Worm (Caenorhabditis elegans): ENCODE measurements around the gene F32G8.3.
A peak's percentile ranks its signal among the peaks of the same experiment; 100 is the strongest.

F32G8.3 gene

DNA sequence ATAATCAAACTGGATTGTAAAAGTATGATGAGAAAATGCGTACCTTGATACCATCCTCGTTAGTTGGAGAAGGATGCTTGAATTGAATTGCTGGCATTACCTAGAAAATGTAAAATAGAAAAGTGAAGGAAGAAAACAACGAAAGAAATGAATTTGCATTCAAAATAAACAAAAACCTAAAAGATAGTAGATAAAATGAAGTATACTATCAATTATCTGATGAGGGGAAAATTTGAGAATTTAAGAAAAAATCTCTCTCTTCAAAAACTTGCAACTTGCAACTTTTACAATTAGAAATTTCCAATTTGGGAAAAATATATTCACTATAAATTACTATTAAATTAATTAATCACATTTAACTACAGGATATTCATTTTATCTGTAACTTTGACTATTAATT, 39.7 kb upstream of the F32G8.3 start, which contains the start of gene T21C9.11:
Gene T21C9.11, minus strand, starts transcription at position 101 of the 400 bp plus-strand sequence.
- TF ChIP-seq unc-130 (GFP tag; optimal IDR thresholded peaks at IDR 0.05) (no peak), ztf-22 (GFP tag; optimal IDR thresholded peaks at IDR 0.05) (no peak), ztf-18 (tag; optimal IDR thresholded peaks at IDR 0.05) (no peak), ztf-6 (GFP tag; IDR thresholded peaks at IDR 0.05) (no peak)

DNA sequence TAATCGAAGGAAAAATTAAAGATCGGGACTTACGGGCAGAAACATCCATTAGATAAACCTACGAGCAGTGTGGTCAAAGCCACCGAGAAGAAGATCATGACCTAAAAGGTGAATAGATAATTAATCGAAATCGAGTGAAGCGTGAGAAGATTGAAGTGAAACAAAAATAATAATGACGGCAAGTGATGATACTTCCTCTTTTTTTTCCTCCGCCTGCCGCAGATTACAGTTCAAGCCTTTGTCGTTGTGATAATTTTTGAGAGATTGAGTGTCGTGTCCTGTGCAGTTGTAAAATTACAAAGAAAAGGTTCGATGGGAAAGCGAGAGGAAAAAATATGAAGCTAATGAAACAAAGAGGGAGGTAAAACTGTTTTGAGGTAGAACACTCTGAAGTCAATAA, 37.3 kb upstream of the F32G8.3 start, which contains the start of gene T21C9.9:
Gene T21C9.9, minus strand, starts transcription at position 101 of the 400 bp plus-strand sequence.
- TF ChIP-seq F37B4.10 (GFP tag; IDR thresholded peaks at IDR 0.05) = 0 out of 2 replicates have a peak, but pooled peaks have one; percentile 13
- TF ChIP-seq bed-2 (GFP tag; IDR thresholded peaks at IDR 0.05) = no peak
- no peak for TF ChIP-seq cebp-1 (GFP tag; IDR thresholded peaks at IDR 0.05)
- no peak for TF ChIP-seq cebp-1 (tag; optimal IDR thresholded peaks at IDR 0.05)
- TF ChIP-seq F57C9.4 (tag; optimal IDR thresholded peaks at IDR 0.05) = no peak
- no peak for TF ChIP-seq dox-1 (GFP tag; IDR thresholded peaks at IDR 0.05)

DNA sequence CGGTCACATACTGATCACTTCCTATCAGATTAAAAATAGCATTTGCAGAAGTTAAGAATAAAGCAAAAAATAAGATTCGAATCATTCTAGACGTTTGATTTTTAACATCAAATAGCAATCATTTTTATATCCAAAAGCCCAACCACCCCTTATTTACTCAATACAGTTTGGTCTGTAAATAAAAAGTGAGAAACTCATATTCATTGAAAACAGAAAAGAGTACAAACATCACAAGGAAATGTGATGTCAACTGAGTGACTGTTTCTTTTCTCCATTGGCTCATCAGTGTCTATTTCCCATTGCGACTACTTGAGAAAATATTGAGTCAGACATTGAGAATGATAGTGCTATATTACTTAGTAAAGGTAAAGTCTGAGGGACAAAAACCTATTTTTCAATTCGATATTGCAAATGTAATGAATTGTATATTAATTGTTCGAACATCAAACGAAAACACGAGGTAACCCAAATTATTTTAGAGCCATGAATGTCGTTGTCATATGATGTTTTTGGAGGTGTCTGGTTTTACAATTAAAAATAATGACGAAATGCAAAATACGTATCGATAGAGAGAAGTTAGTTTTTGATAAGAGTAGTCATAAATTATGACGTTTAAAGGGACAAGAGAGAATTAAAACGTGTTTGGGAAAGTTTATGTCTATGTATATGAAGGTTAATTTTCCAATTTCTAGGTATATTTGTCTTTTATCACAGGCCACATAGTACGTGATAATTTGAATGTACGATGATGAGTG, 34.8 kb upstream of the F32G8.3 start, which contains the start of gene ttr-23:
Gene ttr-23, minus strand, starts transcription at position 87 of the 755 bp plus-strand sequence.
- TF ChIP-seq unc-62 (GFP tag; optimal IDR thresholded peaks at IDR 0.05) (peak; percentile 91), rcor-1 (GFP tag; IDR thresholded peaks at IDR 0.05) (no peak), T07F8.4 (tag; optimal IDR thresholded peaks at IDR 0.05) (no peak), ama-1 (optimal IDR thresholded peaks at IDR 0.05) (no peak), ama-1 (GFP tag; optimal IDR thresholded peaks at IDR 0.05) (no peak), tbp1 (GFP tag; optimal IDR thresholded peaks at IDR 0.05) (no peak), nhr-80 (tag; optimal IDR thresholded peaks at IDR 0.05) (peak; percentile 50), ceh-79 (tag; optimal IDR thresholded peaks at IDR 0.05) (no peak), egrh-3 (GFP tag; IDR thresholded peaks at IDR 0.05) (no peak), F49E8.2 (tag; optimal IDR thresholded peaks at IDR 0.05; ENCODE audit: insufficient read depth) (no peak), tbx-9 (tag; optimal IDR thresholded peaks at IDR 0.05; ENCODE audit: borderline replicate concordance) (no peak), K11D2.4 (GFP tag; IDR thresholded peaks at IDR 0.05) (no peak), rec-8 (tag; optimal IDR thresholded peaks at IDR 0.05) (no peak)

DNA sequence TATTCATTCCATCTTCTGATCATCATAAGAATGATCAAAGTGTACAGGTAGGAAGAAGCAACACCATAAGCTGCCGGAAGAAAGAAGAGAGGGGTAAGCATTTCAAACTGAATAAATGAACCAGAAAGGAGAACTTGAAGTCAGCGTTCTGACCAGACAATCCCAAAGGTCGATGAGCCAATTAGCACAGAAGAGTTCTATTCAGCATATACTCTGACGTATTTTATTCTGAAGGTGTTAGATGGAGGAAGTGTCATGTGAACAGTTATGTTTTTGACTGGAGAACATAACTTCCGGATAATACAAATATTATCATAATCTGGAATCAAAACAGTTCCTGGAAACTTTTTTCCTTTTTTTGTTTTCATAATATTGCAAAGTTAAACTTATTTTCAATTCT, 33.6 kb upstream of the F32G8.3 start, which contains the start of gene srg-32:
Gene srg-32, minus strand, starts transcription at position 101 of the 400 bp plus-strand sequence.
- no peak for TF ChIP-seq madf-3 (GFP tag; IDR thresholded peaks at IDR 0.05)
- TF ChIP-seq hmg-1.2 (GFP tag; IDR thresholded peaks at IDR 0.05) = no peak
- TF ChIP-seq hlh-12 (tag; optimal IDR thresholded peaks at IDR 0.05) = no peak
- TF ChIP-seq B0261.1 (tag; optimal IDR thresholded peaks at IDR 0.05) = no peak
- TF ChIP-seq K12H6.12 (tag; optimal IDR thresholded peaks at IDR 0.05) = no peak
- no peak for TF ChIP-seq lag-1 (GFP tag; IDR thresholded peaks at IDR 0.05)
- no peak for TF ChIP-seq unc-130 (GFP tag; optimal IDR thresholded peaks at IDR 0.05)
- no peak for TF ChIP-seq F52B5.7 (tag; optimal IDR thresholded peaks at IDR 0.05)
- TF ChIP-seq F33H1.4 (GFP tag; IDR thresholded peaks at IDR 0.05) = no peak
- TF ChIP-seq him-1 (tag; optimal IDR thresholded peaks at IDR 0.05) = no peak
- TF ChIP-seq rec-8 (tag; optimal IDR thresholded peaks at IDR 0.05) = no peak
- no peak for TF ChIP-seq dpff-1 (tag; optimal IDR thresholded peaks at IDR 0.05)
- TF ChIP-seq F55B11.4 (tag; optimal IDR thresholded peaks at IDR 0.05; ENCODE audit: borderline replicate concordance, insufficient read depth) = no peak
- TF ChIP-seq zfh-2 (GFP tag; conservative IDR thresholded peaks at IDR 0.05) = no peak
- TF ChIP-seq attf-3 (GFP tag; conservative IDR thresholded peaks at IDR 0.05) = no peak
- no peak for TF ChIP-seq T26A5.8 (tag; optimal IDR thresholded peaks at IDR 0.05)
- no peak for TF ChIP-seq B0035.1 (tag; optimal IDR thresholded peaks at IDR 0.05)
- TF ChIP-seq let-607 (tag; optimal IDR thresholded peaks at IDR 0.05) = no peak
- no peak for TF ChIP-seq ceh-27 (GFP tag; optimal IDR thresholded peaks at IDR 0.05)
- TF ChIP-seq F23B12.7 (tag; optimal IDR thresholded peaks at IDR 0.05; ENCODE audit: insufficient read depth) = no peak
